Worm (Caenorhabditis elegans) whole organism, L3 larva: Measurements from ENCODE around the gene pcp-5.

Experiments used
- ZK546.5 ChIP-seq: sonication (generic microtip); optimal IDR thresholded peaks from 2 replicates; lab custom pipeline; 2017; ENCODE audit warnings: missing biosample characterization, missing genetic modification characterization
- aly-2 ChIP-seq: fragments of 150-350 bp; optimal IDR thresholded peaks from 2 replicates; lab custom pipeline; 2014; ENCODE audit warnings: missing biosample characterization, missing genetic modification characterization
- ceh-82 ChIP-seq: fragments of 150-350 bp; optimal IDR thresholded peaks from 2 replicates; lab custom pipeline; 2014; ENCODE audit warnings: missing biosample characterization, missing genetic modification characterization
- ceh-9 ChIP-seq: sonication (generic microtip); optimal IDR thresholded peaks from 2 replicates; lab custom pipeline; 2018; ENCODE audit warnings: missing biosample characterization, missing genetic modification characterization
- egl-27 ChIP-seq: sonication (generic microtip); optimal IDR thresholded peaks from 4 replicates; lab custom pipeline; 2017; ENCODE audit warnings: missing biosample characterization, missing genetic modification reagents, missing genetic modification characterization
- egl-5 ChIP-seq: fragments of 150-350 bp; optimal IDR thresholded peaks from 2 replicates; lab custom pipeline; 2017; ENCODE audit warnings: missing biosample characterization, missing genetic modification reagents, missing genetic modification characterization, inconsistent platforms
- elt-1 ChIP-seq: fragments of 150-350 bp; optimal IDR thresholded peaks from 2 replicates; lab custom pipeline; 2014; ENCODE audit warnings: missing biosample characterization, missing genetic modification characterization
- elt-2 ChIP-seq: sonication (generic microtip); optimal IDR thresholded peaks from 2 replicates; lab custom pipeline; 2016; ENCODE audit warnings: missing genetic modification reagents, mild to moderate bottlenecking, missing genetic modification characterization, missing compliant biosample characterization
- elt-3 ChIP-seq, 3 experiments: fragments of 150-350 bp in 1 of 3; sonication (generic microtip) in 2 of 3; optimal IDR thresholded peaks; 2 replicates in 2 of 3; 4 replicates in 1 of 3; lab custom pipeline; 2014 to 2017; ENCODE audit warnings: missing biosample characterization in 3 of 3, missing genetic modification characterization in 3 of 3
- eor-1 ChIP-seq, 2 experiments: fragments of 150-350 bp; optimal IDR thresholded peaks; 2 replicates each; lab custom pipeline; 2014 to 2018; ENCODE audit warnings: missing biosample characterization in 2 of 2, missing genetic modification characterization in 2 of 2
- fkh-10 ChIP-seq: sonication (generic microtip); optimal IDR thresholded peaks from 2 replicates; lab custom pipeline; 2017; ENCODE audit warnings: missing biosample characterization, missing genetic modification reagents, missing genetic modification characterization
- fos-1 ChIP-seq: fragments of 150-350 bp; optimal IDR thresholded peaks from 2 replicates; lab custom pipeline; 2014; ENCODE audit warnings: missing biosample characterization, missing genetic modification characterization
- hmg-11 ChIP-seq: sonication (generic microtip); optimal IDR thresholded peaks from 2 replicates; lab custom pipeline; 2016; ENCODE audit warnings: missing genetic modification characterization, missing compliant biosample characterization
- jun-1 ChIP-seq: fragments of 150-350 bp; optimal IDR thresholded peaks from 2 replicates; lab custom pipeline; 2014; ENCODE audit warnings: missing biosample characterization, missing genetic modification reagents, missing genetic modification characterization
- lin-39 ChIP-seq: fragments of 150-350 bp; optimal IDR thresholded peaks from 2 replicates; lab custom pipeline; 2018; ENCODE audit warnings: missing biosample characterization, missing genetic modification reagents, missing genetic modification characterization
- lsy-12 ChIP-seq: sonication (generic microtip); optimal IDR thresholded peaks from 2 replicates; lab custom pipeline; 2016; ENCODE audit warnings: mild to moderate bottlenecking, missing genetic modification characterization, missing compliant biosample characterization
- mdl-1 ChIP-seq: fragments of 150-350 bp; optimal IDR thresholded peaks from 2 replicates; lab custom pipeline; 2014; ENCODE audit warnings: missing biosample characterization, missing genetic modification characterization
- mml-1 ChIP-seq: fragments of 150-350 bp; sonication (generic microtip); optimal IDR thresholded peaks from 3 replicates; lab custom pipeline; 2014; ENCODE audit warnings: missing biosample characterization, missing genetic modification characterization
- nfya-1 ChIP-seq: sonication (generic microtip); optimal IDR thresholded peaks from 2 replicates; lab custom pipeline; 2017; ENCODE audit warnings: missing genetic modification characterization, mild to moderate bottlenecking, missing compliant biosample characterization, antibody characterized with exemption, moderate library complexity; ENCODE audit not compliant: insufficient read depth
- nhr-11 ChIP-seq: fragments of 150-350 bp; optimal IDR thresholded peaks from 2 replicates; lab custom pipeline; 2014; ENCODE audit warnings: missing biosample characterization, missing genetic modification characterization
- nhr-12 ChIP-seq: fragments of 150-350 bp; optimal IDR thresholded peaks from 2 replicates; lab custom pipeline; 2014; ENCODE audit warnings: missing biosample characterization, missing genetic modification characterization
- nhr-23 ChIP-seq: fragments of 150-350 bp; optimal IDR thresholded peaks from 2 replicates; lab custom pipeline; 2014; ENCODE audit warnings: missing biosample characterization, missing genetic modification reagents, missing genetic modification characterization
- nhr-237 ChIP-seq: fragments of 150-350 bp; optimal IDR thresholded peaks from 2 replicates; lab custom pipeline; 2014; ENCODE audit warnings: missing biosample characterization, missing genetic modification characterization
- nhr-25 ChIP-seq: sonication (generic microtip); optimal IDR thresholded peaks from 2 replicates; lab custom pipeline; 2017; ENCODE audit warnings: missing biosample characterization, missing genetic modification characterization
- nhr-28 ChIP-seq: fragments of 150-350 bp; optimal IDR thresholded peaks from 2 replicates; lab custom pipeline; 2014; ENCODE audit warnings: missing biosample characterization, missing genetic modification characterization
- nhr-43 ChIP-seq: sonication (generic microtip); optimal IDR thresholded peaks from 2 replicates; lab custom pipeline; 2016; ENCODE audit warnings: mild to moderate bottlenecking, missing genetic modification characterization, missing compliant biosample characterization; ENCODE audit not compliant: poor library complexity, severe bottlenecking
- nhr-76 ChIP-seq: fragments of 150-350 bp; sonication (generic microtip); optimal IDR thresholded peaks from 5 replicates; lab custom pipeline; 2014; ENCODE audit warnings: missing biosample characterization, missing genetic modification characterization
- pha-4 ChIP-seq: fragments of 150-350 bp; optimal IDR thresholded peaks from 2 replicates; lab custom pipeline; 2014; ENCODE audit warnings: missing biosample characterization, missing genetic modification reagents, missing genetic modification characterization
- pqm-1 ChIP-seq: fragments of 150-350 bp; optimal IDR thresholded peaks from 2 replicates; lab custom pipeline; 2017; ENCODE audit warnings: missing biosample characterization, missing genetic modification characterization, inconsistent platforms
- sea-2 ChIP-seq: fragments of 150-350 bp; sonication (generic microtip); optimal IDR thresholded peaks from 4 replicates; lab custom pipeline; 2014; ENCODE audit warnings: missing biosample characterization, missing genetic modification reagents, missing genetic modification characterization
- skn-1 ChIP-seq: fragments of 150-350 bp; optimal IDR thresholded peaks from 2 replicates; lab custom pipeline; 2014; ENCODE audit warnings: missing biosample characterization, missing genetic modification characterization
- snpc-4 ChIP-seq: fragments of 150-350 bp; optimal IDR thresholded peaks from 2 replicates; lab custom pipeline; 2014; ENCODE audit warnings: missing biosample characterization, missing genetic modification characterization
- tbx-2 ChIP-seq: sonication (generic microtip); optimal IDR thresholded peaks from 2 replicates; lab custom pipeline; 2016; ENCODE audit warnings: mild to moderate bottlenecking, missing genetic modification characterization, missing compliant biosample characterization
- unc-39 ChIP-seq: sonication (generic microtip); optimal IDR thresholded peaks from 4 replicates; lab custom pipeline; 2017; ENCODE audit warnings: missing biosample characterization, missing genetic modification characterization
- unc-62 ChIP-seq: fragments of 150-350 bp; sonication (generic microtip); optimal IDR thresholded peaks from 4 replicates; lab custom pipeline; 2014; ENCODE audit warnings: missing biosample characterization, missing genetic modification reagents, missing genetic modification characterization
- ztf-11 ChIP-seq: fragments of 150-350 bp; optimal IDR thresholded peaks from 2 replicates; lab custom pipeline; 2014; ENCODE audit warnings: missing biosample characterization, missing genetic modification characterization

The pcp-5 gene

ce11 chrIII:7913488-7913887 is 6.1 kb upstream of the pcp-5 start, which contains the start of gene ZK688.12:
Gene ZK688.12, minus strand, starts transcription at chrIII:7913588.
- TF ChIP-seq nhr-12 (tag; lab: Kevin White, UChicago) (no peak), hmg-11 (tag; lab: Kevin White, UChicago) (no peak), nhr-25 (tag; lab: Kevin White, UChicago) (no peak), ztf-11 (tag; lab: Kevin White, UChicago) (no peak), unc-39 (tag; lab: Kevin White, UChicago) (no peak), fkh-10 (GFP tag; lab: Kevin White, UChicago) (no peak)

DNA sequence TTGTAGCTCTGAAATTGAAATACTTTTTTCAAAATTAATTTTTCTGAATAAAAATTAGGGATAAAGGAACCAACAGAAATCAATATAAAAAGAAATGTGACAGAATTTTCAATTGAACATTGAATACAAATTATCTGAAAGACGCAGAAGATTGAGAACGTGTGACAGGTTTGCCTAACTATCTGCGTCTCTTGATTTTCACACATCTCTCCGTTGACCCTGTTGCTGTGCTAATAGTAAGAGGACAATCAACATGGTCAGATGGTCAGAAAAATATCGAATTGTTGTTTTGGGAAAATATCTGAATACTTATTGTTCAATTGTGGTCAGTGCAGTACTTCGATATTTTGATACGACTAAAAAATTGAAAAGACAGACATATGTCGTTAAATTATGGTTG is 4.2 kb upstream of the pcp-5 start, which contains the start of gene ZK688.7:
Gene ZK688.7 (minus strand): TSS at position 14 of the 400 bp plus-strand sequence.
- TF ChIP-seq tbx-2 (tag; lab: Kevin White, UChicago) (no peak), snpc-4 (tag; lab: Kevin White, UChicago) (no peak), aly-2 (tag; lab: Kevin White, UChicago) (no peak), nhr-25 (tag; lab: Kevin White, UChicago) (peak; percentile 59), sea-2 (no peak), ceh-82 (tag; lab: Kevin White, UChicago) (no peak), ceh-9 (no peak), skn-1 (no peak), pqm-1 (tag; lab: Kevin White, UChicago) (no peak), lin-39 (tag; lab: Kevin White, UChicago) (no peak), unc-39 (tag; lab: Kevin White, UChicago) (no peak), nhr-43 (no peak), pha-4 (tag; lab: Kevin White, UChicago) (peak; percentile 52), nhr-23 (peak; percentile 68), unc-62 (no peak), eor-1 (tag; optimal IDR thresholded peaks at IDR 0.05; lab: Kevin White, UChicago) (no peak), elt-1 (no peak), nhr-11 (no peak), nfya-1 (tag; lab: Kevin White, UChicago) (peak; percentile 28), lsy-12 (tag; lab: Kevin White, UChicago) (no peak), nhr-28 (no peak)
- TF ChIP-seq, all 47 proteins: peak for 4

ce11 chrIII:7909263-7909662 is 1.8 kb upstream of the pcp-5 start, which contains the start of gene ZK688.1:
Gene ZK688.1, plus strand, starts transcription at chrIII:7909563.
- TF ChIP-seq mdl-1 (no peak), ztf-11 (tag; lab: Kevin White, UChicago) (no peak), nhr-76 (tag; lab: Kevin White, UChicago) (no peak), eor-1 (tag; optimal IDR thresholded peaks at IDR 0.05; lab: Kevin White, UChicago) (no peak), mml-1 (tag; lab: Kevin White, UChicago) (no peak), pha-4 (tag; lab: Kevin White, UChicago) (no peak), nhr-237 (tag; lab: Kevin White, UChicago) (no peak), egl-5 (no peak), fos-1 (tag; lab: Kevin White, UChicago) (no peak), ZK546.5 (tag; lab: Kevin White, UChicago) (no peak), elt-2 (tag; lab: Kevin White, UChicago) (no peak), nhr-43 (no peak), jun-1 (tag; lab: Kevin White, UChicago) (no peak), elt-3 (tag; optimal IDR thresholded peaks at IDR 0.05; lab: Kevin White, UChicago) (no peak), lsy-12 (tag; lab: Kevin White, UChicago) (no peak), nhr-23 (no peak), elt-1 (no peak), ceh-9 (no peak), nfya-1 (tag; lab: Kevin White, UChicago) (no peak)

- TF ChIP-seq egl-27 (no peak), ztf-11 (tag; lab: Kevin White, UChicago) (no peak), jun-1 (tag; lab: Kevin White, UChicago) (no peak), elt-3 (tag; optimal IDR thresholded peaks at IDR 0.05; lab: Kevin White, UChicago) (no peak), unc-39 (tag; lab: Kevin White, UChicago) (no peak)
Observed at ce11 chrIII:7903427-7903826, 4.0 kb downstream of the pcp-5 start.
